Fruit fly (Drosophila melanogaster) whole organism, embryonic: Measurements from ENCODE around the gene CG45099.

Source experiments
- Ada2b ChIP-seq: fragments of 200-800 bp; sonication (Bioruptor generic); IDR thresholded peaks from 2 replicates; pipeline ENCODE4 v1.3.6; 2022; ENCODE audit warnings: missing biosample characterization, missing genetic modification characterization
- CG13123 ChIP-seq: fragments of 200-800 bp; sonication (Bioruptor generic); optimal IDR thresholded peaks from 2 replicates; lab custom pipeline; 2016; ENCODE audit warnings: missing biosample characterization, missing genetic modification characterization
- CG15269 ChIP-seq: fragments of 200-800 bp; sonication (Bioruptor generic); optimal IDR thresholded peaks from 2 replicates; lab custom pipeline; 2018; ENCODE audit warnings: missing biosample characterization, mild to moderate bottlenecking, missing genetic modification characterization, moderate library complexity
- CG17612 ChIP-seq: fragments of 200-800 bp; sonication (Bioruptor generic); IDR thresholded peaks from 2 replicates; pipeline ENCODE4 v1.3.6; 2022; ENCODE audit warnings: missing biosample characterization, missing genetic modification characterization
- CG2120 ChIP-seq: fragments of 200-800 bp; sonication (Bioruptor generic); optimal IDR thresholded peaks from 3 replicates; lab custom pipeline; 2016; ENCODE audit warnings: missing biosample characterization, missing genetic modification characterization
- CG30020 ChIP-seq: fragments of 200-800 bp; optimal IDR thresholded peaks from 2 replicates; lab custom pipeline; 2019; ENCODE audit warnings: missing biosample characterization, mild to moderate bottlenecking, missing genetic modification characterization, moderate library complexity
- CG30431 ChIP-seq: fragments of 200-800 bp; sonication (Bioruptor generic); optimal IDR thresholded peaks from 2 replicates; lab custom pipeline; 2017; ENCODE audit warnings: missing biosample characterization, missing genetic modification characterization
- CG32772 ChIP-seq: fragments of 200-800 bp; sonication (Bioruptor generic); IDR thresholded peaks from 2 replicates; pipeline ENCODE4 v1.3.6; 2022; ENCODE audit warnings: missing biosample characterization, missing genetic modification characterization
- CG34224 ChIP-seq: fragments of 200-800 bp; sonication (Bioruptor generic); IDR thresholded peaks from 3 replicates; pipeline ENCODE4 v1.3.6; 2022; ENCODE audit warnings: missing biosample characterization, missing genetic modification characterization; ENCODE audit not compliant: partially characterized antibody
- CG34422 ChIP-seq: fragments of 200-800 bp; sonication (Bioruptor generic); IDR thresholded peaks from 3 replicates; pipeline ENCODE4 v1.3.6; 2022; ENCODE audit warnings: missing biosample characterization, missing genetic modification characterization
- CG4617 ChIP-seq: fragments of 200-800 bp; sonication (Bioruptor generic); optimal IDR thresholded peaks from 3 replicates; lab custom pipeline; 2016; ENCODE audit warnings: missing biosample characterization, missing genetic modification characterization, borderline replicate concordance
- CG4820 ChIP-seq: fragments of 200-800 bp; sonication (Bioruptor generic); optimal IDR thresholded peaks from 3 replicates; lab custom pipeline; 2016; ENCODE audit warnings: missing biosample characterization, missing genetic modification characterization
- CG5180 ChIP-seq: fragments of 200-800 bp; sonication (Bioruptor generic); optimal IDR thresholded peaks from 3 replicates; lab custom pipeline; 2017; ENCODE audit warnings: missing biosample characterization, missing genetic modification characterization, mild to moderate bottlenecking, moderate library complexity, missing genetic modification reagents
- CG7556 ChIP-seq: fragments of 200-800 bp; sonication (Bioruptor generic); optimal IDR thresholded peaks from 2 replicates; lab custom pipeline; 2017; ENCODE audit warnings: missing biosample characterization, mild to moderate bottlenecking, missing genetic modification characterization
- CG9932 ChIP-seq: fragments of 200-800 bp; sonication (Bioruptor generic); IDR thresholded peaks from 2 replicates; pipeline ENCODE4 v1.3.6; 2022; ENCODE audit warnings: missing biosample characterization, missing genetic modification characterization
- Chrac-16 ChIP-seq: fragments of 200-800 bp; sonication (Bioruptor generic); optimal IDR thresholded peaks from 3 replicates; lab custom pipeline; 2016; ENCODE audit warnings: missing biosample characterization, missing genetic modification characterization
- CoRest ChIP-seq: fragments of 200-800 bp; sonication (Bioruptor generic); optimal IDR thresholded peaks from 3 replicates; lab custom pipeline; 2018; ENCODE audit warnings: missing biosample characterization, mild to moderate bottlenecking, missing genetic modification characterization, moderate library complexity
- D ChIP-seq, 2 experiments: fragments of 200-800 bp in 1 of 2; fragments of >200 bp in 1 of 2; sonication (Bioruptor generic) in 1 of 2; optimal IDR thresholded peaks; 2 replicates in 1 of 2; 3 replicates in 1 of 2; lab custom pipeline; 2017; ENCODE audit warnings: mild to moderate bottlenecking in 1 of 2, missing biosample characterization in 1 of 2, missing genetic modification characterization in 1 of 2, missing genetic modification reagents in 1 of 2
- Dref ChIP-seq: fragments of 200-800 bp; sonication (Bioruptor generic); IDR thresholded peaks from 2 replicates; pipeline ENCODE4 v1.3.6; 2022; ENCODE audit warnings: missing biosample characterization, missing genetic modification characterization
- Ets97D ChIP-seq: fragments of 200-800 bp; sonication (Bioruptor generic); optimal IDR thresholded peaks from 3 replicates; lab custom pipeline; 2016; ENCODE audit warnings: missing biosample characterization, missing genetic modification characterization
- Lpt ChIP-seq: fragments of >200 bp; optimal IDR thresholded peaks from 2 replicates; lab custom pipeline; 2018; ENCODE audit warnings: missing biosample characterization, missing genetic modification characterization
- Med ChIP-seq: fragments of 200-800 bp; sonication (Bioruptor generic); peaks from one replicate; lab custom pipeline; 2016; ENCODE audit warnings: missing biosample characterization, missing genetic modification characterization, mild to moderate bottlenecking, inconsistent platforms, moderate library complexity
- NFAT ChIP-seq: fragments of 200-800 bp; sonication (Bioruptor generic); IDR thresholded peaks from 2 replicates; pipeline ENCODE4 v1.3.6; 2022; ENCODE audit warnings: missing biosample characterization, missing genetic modification characterization
- Poxn ChIP-seq: fragments of 200-800 bp; sonication (Bioruptor generic); IDR thresholded peaks from 2 replicates; pipeline ENCODE4 v1.3.6; 2022; ENCODE audit warnings: missing biosample characterization, missing genetic modification characterization
- Rfx ChIP-seq: fragments of 200-800 bp; sonication (Bioruptor generic); IDR thresholded peaks from 2 replicates; pipeline ENCODE4 v1.3.6; 2022; ENCODE audit warnings: missing biosample characterization, missing genetic modification characterization
- Vsx1 ChIP-seq: fragments of 200-800 bp; sonication (Bioruptor generic); optimal IDR thresholded peaks from 2 replicates; lab custom pipeline; 2017; ENCODE audit warnings: missing biosample characterization, mild to moderate bottlenecking, missing genetic modification characterization, missing genetic modification reagents
- abd-A ChIP-seq: fragments of 200-800 bp; sonication (Bioruptor generic); optimal IDR thresholded peaks from 3 replicates; lab custom pipeline; 2019; ENCODE audit warnings: missing biosample characterization, mild to moderate bottlenecking, missing genetic modification characterization, moderate library complexity
- ac ChIP-seq: fragments of 200-800 bp; sonication (Bioruptor generic); optimal IDR thresholded peaks from 3 replicates; lab custom pipeline; 2017; ENCODE audit warnings: missing biosample characterization, mild to moderate bottlenecking, missing genetic modification characterization
- az2 ChIP-seq: fragments of 200-800 bp; sonication (Bioruptor generic); optimal IDR thresholded peaks from 3 replicates; lab custom pipeline; 2016; ENCODE audit warnings: missing biosample characterization, missing genetic modification characterization
- bigmax ChIP-seq: fragments of 200-800 bp; sonication (Bioruptor generic); optimal IDR thresholded peaks from 2 replicates; lab custom pipeline; 2018; ENCODE audit warnings: missing biosample characterization, mild to moderate bottlenecking, missing genetic modification characterization
- br ChIP-seq: fragments of >200 bp; optimal IDR thresholded peaks from 2 replicates; lab custom pipeline; 2017
- btn ChIP-seq: fragments of 200-800 bp; sonication (Bioruptor generic); optimal IDR thresholded peaks from 2 replicates; lab custom pipeline; 2016; ENCODE audit warnings: missing biosample characterization, missing genetic modification characterization
- crol ChIP-seq: fragments of 200-800 bp; sonication (Bioruptor generic); IDR thresholded peaks from 2 replicates; pipeline ENCODE4 v1.3.6; 2022; ENCODE audit warnings: missing biosample characterization, missing genetic modification characterization
- cwo ChIP-seq: fragments of 200-800 bp; sonication (Bioruptor generic); optimal IDR thresholded peaks from 3 replicates; lab custom pipeline; 2017; ENCODE audit warnings: missing biosample characterization, missing genetic modification characterization, mild to moderate bottlenecking, moderate library complexity, missing genetic modification reagents
- dan ChIP-seq: fragments of 200-800 bp; sonication (Bioruptor generic); IDR thresholded peaks from 2 replicates; pipeline ENCODE4 v1.3.6; 2022; ENCODE audit warnings: missing biosample characterization, missing genetic modification characterization
- ems ChIP-seq: fragments of 200-800 bp; sonication (Bioruptor generic); optimal IDR thresholded peaks from 3 replicates; lab custom pipeline; 2016; ENCODE audit warnings: missing biosample characterization, missing genetic modification characterization
- fd96Cb ChIP-seq: fragments of 200-800 bp; sonication (Bioruptor generic); optimal IDR thresholded peaks from 2 replicates; lab custom pipeline; 2018; ENCODE audit warnings: missing biosample characterization, mild to moderate bottlenecking, missing genetic modification characterization, moderate library complexity
- fu2 ChIP-seq: fragments of 200-800 bp; sonication (Bioruptor generic); optimal IDR thresholded peaks from 2 replicates; lab custom pipeline; 2016; ENCODE audit warnings: missing biosample characterization, missing genetic modification characterization
- gt ChIP-seq: fragments of 200-800 bp; sonication (Bioruptor generic); IDR thresholded peaks from 2 replicates; pipeline ENCODE4 v1.3.6; 2022; ENCODE audit warnings: missing biosample characterization, missing genetic modification characterization
- hbn ChIP-seq: fragments of 200-800 bp; sonication (Bioruptor generic); IDR thresholded peaks from 2 replicates; pipeline ENCODE4 v1.3.6; 2022; ENCODE audit warnings: missing biosample characterization, missing genetic modification characterization; ENCODE audit not compliant: partially characterized antibody
- hth ChIP-seq: fragments of >200 bp; optimal IDR thresholded peaks from 2 replicates; lab custom pipeline; 2017; ENCODE audit warnings: inconsistent platforms
- inv ChIP-seq: fragments of 200-800 bp; sonication (Bioruptor generic); IDR thresholded peaks from 2 replicates; pipeline ENCODE4 v1.3.6; 2022; ENCODE audit warnings: missing biosample characterization, missing genetic modification characterization; ENCODE audit not compliant: partially characterized antibody
- jing ChIP-seq: fragments of 200-800 bp; sonication (Bioruptor generic); optimal IDR thresholded peaks from 2 replicates; lab custom pipeline; 2018; ENCODE audit warnings: missing biosample characterization, mild to moderate bottlenecking, missing genetic modification characterization
- odd ChIP-seq: fragments of 200-800 bp; sonication (Bioruptor generic); optimal IDR thresholded peaks from 2 replicates; lab custom pipeline; 2017; ENCODE audit warnings: missing biosample characterization, mild to moderate bottlenecking, missing genetic modification characterization
- pum ChIP-seq: fragments of 200-800 bp; sonication (Bioruptor generic); optimal IDR thresholded peaks from 2 replicates; lab custom pipeline; 2016; ENCODE audit warnings: missing biosample characterization, missing genetic modification characterization
- ro ChIP-seq: fragments of 200-800 bp; sonication (Bioruptor generic); IDR thresholded peaks from 2 replicates; pipeline ENCODE4 v1.3.6; 2022; ENCODE audit warnings: missing biosample characterization, missing genetic modification characterization
- sens ChIP-seq: fragments of 200-800 bp; sonication (Bioruptor generic); peaks from one replicate; lab custom pipeline; 2016; ENCODE audit warnings: missing biosample characterization, missing genetic modification characterization
- so ChIP-seq: fragments of 200-800 bp; sonication (Bioruptor generic); IDR thresholded peaks from 3 replicates; pipeline ENCODE4 v1.3.6; 2022; ENCODE audit warnings: missing biosample characterization, missing genetic modification characterization
- tin ChIP-seq: fragments of 200-800 bp; sonication (Bioruptor generic); optimal IDR thresholded peaks from 3 replicates; lab custom pipeline; 2016; ENCODE audit warnings: missing biosample characterization, missing genetic modification characterization
- tna ChIP-seq: fragments of 200-800 bp; sonication (Bioruptor generic); IDR thresholded peaks from 2 replicates; pipeline ENCODE4 v1.3.6; 2022; ENCODE audit warnings: missing biosample characterization, missing genetic modification characterization; ENCODE audit not compliant: partially characterized antibody
- toy ChIP-seq: fragments of 200-800 bp; sonication (Bioruptor generic); IDR thresholded peaks from 2 replicates; pipeline ENCODE4 v1.3.6; 2022; ENCODE audit warnings: missing biosample characterization, missing genetic modification characterization
- trh ChIP-seq: fragments of 200-800 bp; sonication (Bioruptor generic); optimal IDR thresholded peaks from 2 replicates; lab custom pipeline; 2016; ENCODE audit warnings: missing biosample characterization, missing genetic modification characterization

Gene CG45099

dm6 chr3R:22034160-22034742 lies at the start of gene CG45099, which contains the start of the genes CG6015, pit and Fadd (continued):
- TF ChIP-seq CG4617 (GFP tag; lab: Kevin White, UChicago) (peak; percentile 59), tna (GFP tag; lab: Robert Waterston, UW) (no peak), CG30431 (GFP tag; lab: Kevin White, UChicago) (no peak), D (optimal IDR thresholded peaks at IDR 0.05; lab: Kevin White, UChicago) (peak; percentile 9), D (GFP tag; optimal IDR thresholded peaks at IDR 0.05; lab: Kevin White, UChicago) (no peak), inv (GFP tag; lab: Robert Waterston, UW) (peak; percentile 36; the same call in 1 of the 2 replicates), trh (GFP tag; lab: Kevin White, UChicago) (no peak), bigmax (GFP tag; lab: Kevin White, UChicago) (no peak), Poxn (GFP tag; lab: Robert Waterston, UW) (no peak), CG13123 (GFP tag; lab: Kevin White, UChicago) (no peak), CG2120 (GFP tag; lab: Kevin White, UChicago) (peak; percentile 42), sens (GFP tag; lab: Kevin White, UChicago) (peak; percentile 68), Rfx (GFP tag; lab: Robert Waterston, UW) (no peak), NFAT (0 out of 2 replicates have a peak, but pooled peaks have one; percentile 11), jing (GFP tag; lab: Kevin White, UChicago) (no peak), ro (GFP tag; lab: Robert Waterston, UW) (no peak), CG17612 (GFP tag; lab: Robert Waterston, UW) (no peak), CG30020 (tag; lab: Kevin White, UChicago) (peak; percentile 50), ac (GFP tag; lab: Kevin White, UChicago) (no peak), Ada2b (GFP tag; lab: Robert Waterston, UW) (no peak), hth (lab: Kevin White, UChicago) (no peak), CG5180 (GFP tag; lab: Kevin White, UChicago) (no peak), cwo (GFP tag; lab: Kevin White, UChicago) (no peak), gt (GFP tag; lab: Robert Waterston, UW) (no peak), CG15269 (no peak), CG32772 (GFP tag; lab: Robert Waterston, UW) (no peak), fu2 (GFP tag; lab: Kevin White, UChicago) (no peak), Dref (peak; percentile 74), odd (no peak), toy (no peak), dan (GFP tag; lab: Robert Waterston, UW) (no peak), hbn (no peak; the same call in 1 of the 2 replicates), tin (GFP tag; lab: Kevin White, UChicago) (no peak), abd-A (no peak), crol (GFP tag; lab: Robert Waterston, UW) (no peak), CG7556 (GFP tag; lab: Kevin White, UChicago) (no peak), fd96Cb (tag; lab: Kevin White, UChicago) (no peak), CoRest (tag; lab: Kevin White, UChicago) (no peak), ems (GFP tag; lab: Kevin White, UChicago) (no peak), Chrac-16 (GFP tag; lab: Kevin White, UChicago) (no peak), Vsx1 (GFP tag; lab: Kevin White, UChicago) (no peak), pum (GFP tag; lab: Kevin White, UChicago) (peak; percentile 6), CG34224 (peak; percentile 75), Lpt (GFP tag; lab: Kevin White, UChicago) (no peak), CG34422 (GFP tag; lab: Robert Waterston, UW) (no peak), az2 (GFP tag; lab: Kevin White, UChicago) (no peak), so (no peak), btn (GFP tag; lab: Kevin White, UChicago) (no peak), Med (GFP tag; lab: Kevin White, UChicago) (peak; percentile 92), CG4820 (GFP tag; lab: Kevin White, UChicago) (no peak), Ets97D (GFP tag; lab: Kevin White, UChicago) (peak; percentile 63), br (lab: Kevin White, UChicago) (no peak), CG9932 (peak; percentile 9; the same call in 1 of the 2 replicates)
